Fruit fly (Drosophila melanogaster): Measurements from ENCODE around the gene CG8840.

The CG8840 gene

dm6 chr2L:3440322-3440721 is 30.0 kb downstream of the CG8840 start (continued):
- TF ChIP-seq CG14965 (GFP tag; optimal IDR thresholded peaks at IDR 0.05; ENCODE audit: borderline replicate concordance) (no peak), luna (GFP tag; optimal IDR thresholded peaks at IDR 0.05) (no peak), ato (GFP tag; IDR thresholded peaks at IDR 0.05; ENCODE audit: partially characterized antibody) (no peak), Elba2 (GFP tag; optimal IDR thresholded peaks at IDR 0.05) (no peak), CG42726 (GFP tag; IDR thresholded peaks at IDR 0.05; ENCODE audit: partially characterized antibody) (no peak), ERR (GFP tag; optimal IDR thresholded peaks at IDR 0.05) (no peak), CG17328 (GFP tag; IDR thresholded peaks at IDR 0.05) (peak; percentile 77), sob (GFP tag; IDR thresholded peaks at IDR 0.05) (peak; percentile 79), sqz (GFP tag; optimal IDR thresholded peaks at IDR 0.05) (no peak), z (GFP tag; IDR thresholded peaks at IDR 0.05) (no peak), CG4854 (GFP tag; optimal IDR thresholded peaks at IDR 0.05) (no peak), row (GFP tag; IDR thresholded peaks at IDR 0.05) (peak; percentile 72), slp2 (GFP tag; optimal IDR thresholded peaks at IDR 0.05) (peak; percentile 41), CG16815 (GFP tag; optimal IDR thresholded peaks at IDR 0.05) (peak; percentile 25), lmd (GFP tag; IDR thresholded peaks at IDR 0.05) (peak; percentile 82), Poxn (GFP tag; IDR thresholded peaks at IDR 0.05) (no peak), al (GFP tag; IDR thresholded peaks at IDR 0.05) (peak; percentile 54), GATAe (GFP tag; conservative IDR thresholded peaks at IDR 0.05) (no peak), dmrt99B (tag; optimal IDR thresholded peaks at IDR 0.05) (peak; percentile 85), ham (GFP tag; IDR thresholded peaks at IDR 0.05) (no peak), Xrp1 (GFP tag; IDR thresholded peaks at IDR 0.05) (peak; percentile 78), ap (GFP tag; IDR thresholded peaks at IDR 0.05) (peak; percentile 43; the same call in 1 of the 2 replicates), Doc2 (GFP tag; IDR thresholded peaks at IDR 0.05) (no peak), Xbp1 (GFP tag; optimal IDR thresholded peaks at IDR 0.05) (peak; percentile 37), gfzf (GFP tag; optimal IDR thresholded peaks at IDR 0.05) (no peak), Oaz (GFP tag; IDR thresholded peaks at IDR 0.05) (peak; percentile 48; the same call in 1 of the 2 replicates), toy (GFP tag; IDR thresholded peaks at IDR 0.05) (no peak), sima (GFP tag; optimal IDR thresholded peaks at IDR 0.05) (no peak), CoRest (tag; optimal IDR thresholded peaks at IDR 0.05) (peak; percentile 31), wdn (GFP tag; IDR thresholded peaks at IDR 0.05) (peak; percentile 24; the same call in 1 of the 2 replicates), Adf1 (GFP tag; IDR thresholded peaks at IDR 0.05) (no peak), bab2 (GFP tag; optimal IDR thresholded peaks at IDR 0.05) (peak; percentile 19), Lim3 (GFP tag; IDR thresholded peaks at IDR 0.05) (no peak; the same call in 1 of the 2 replicates), CG11093 (GFP tag; IDR thresholded peaks at IDR 0.05) (peak; percentile 76; the same call in 2 of the 3 replicates), Stat92E (GFP tag; optimal IDR thresholded peaks at IDR 0.05) (no peak), cad (GFP tag; optimal IDR thresholded peaks at IDR 0.05) (no peak), CG2889 (GFP tag; IDR thresholded peaks at IDR 0.05) (peak; percentile 76), ssp (GFP tag; IDR thresholded peaks at IDR 0.05) (peak; percentile 58), sim (GFP tag; IDR thresholded peaks at IDR 0.05) (0 out of 2 replicates have a peak, but pooled peaks have one; percentile 50), tin (GFP tag; optimal IDR thresholded peaks at IDR 0.05) (peak; percentile 39), CG9727 (GFP tag; optimal IDR thresholded peaks at IDR 0.05) (no peak), gce (GFP tag; IDR thresholded peaks at IDR 0.05) (peak; percentile 59; the same call in 1 of the 3 replicates), CG4424 (GFP tag; optimal IDR thresholded peaks at IDR 0.05) (peak; percentile 65), CG7372 (GFP tag; IDR thresholded peaks at IDR 0.05) (peak; percentile 70), Dfd (GFP tag; optimal IDR thresholded peaks at IDR 0.05) (no peak), nerfin-2 (GFP tag; IDR thresholded peaks at IDR 0.05; ENCODE audit: partially characterized antibody) (no peak), CG18599 (GFP tag; optimal IDR thresholded peaks at IDR 0.05) (peak; percentile 72), pnt (GFP tag; optimal IDR thresholded peaks at IDR 0.05) (peak; percentile 29), CG10209 (GFP tag; optimal IDR thresholded peaks at IDR 0.05) (peak; percentile 72), ro (GFP tag; IDR thresholded peaks at IDR 0.05) (0 out of 2 replicates have a peak, but pooled peaks have one; percentile 30), CG8924 (tag; optimal IDR thresholded peaks at IDR 0.05) (peak; percentile 55), CG12155 (GFP tag; optimal IDR thresholded peaks at IDR 0.05) (peak; percentile 13)

All from whole organism, embryonic.